Worm (Caenorhabditis elegans) whole organism, midembryonic: Measurements from ENCODE around the gene mre-11.

Source experiments
- T22C8.4 ChIP-seq: fragments of 200-800 bp; sonication (Bioruptor generic); IDR thresholded peaks from 2 replicates; pipeline ENCODE4 v1.3.6; 2022; ENCODE audit warnings: missing genetic modification characterization, missing compliant biosample characterization
- cog-1 ChIP-seq: sonication (generic microtip); optimal IDR thresholded peaks from 2 replicates; lab custom pipeline; 2016; ENCODE audit warnings: missing genetic modification characterization, missing compliant biosample characterization
- flt-1 ChIP-seq: fragments of 200-800 bp; sonication (Bioruptor generic); IDR thresholded peaks from 2 replicates; pipeline ENCODE4 v1.3.6; 2022; ENCODE audit warnings: missing genetic modification characterization, missing compliant biosample characterization
- klf-2 ChIP-seq: fragments of 200-800 bp; sonication (Bioruptor generic); conservative IDR thresholded peaks from 2 replicates; pipeline ENCODE4 v1.3.6; 2022; ENCODE audit warnings: missing genetic modification reagents, missing genetic modification characterization, missing compliant biosample characterization
- med-1 ChIP-seq: sonication (generic microtip); optimal IDR thresholded peaks from 2 replicates; lab custom pipeline; 2017; ENCODE audit warnings: missing genetic modification characterization, mild to moderate bottlenecking, missing compliant biosample characterization, antibody characterized with exemption, missing genetic modification reagents; ENCODE audit not compliant: insufficient read depth
- ref-1 ChIP-seq: fragments of 200-800 bp; sonication (Bioruptor generic); conservative IDR thresholded peaks from 2 replicates; pipeline ENCODE4 v1.3.6; 2022; ENCODE audit warnings: missing genetic modification reagents, missing genetic modification characterization, missing compliant biosample characterization
- tab-1 ChIP-seq: fragments of 200-800 bp; sonication (Bioruptor generic); IDR thresholded peaks from 2 replicates; pipeline ENCODE4 v1.3.6; 2022; ENCODE audit warnings: missing genetic modification characterization, missing compliant biosample characterization
- ztf-23 ChIP-seq: fragments of 200-800 bp; sonication (Bioruptor generic); IDR thresholded peaks from 2 replicates; pipeline ENCODE4 v1.3.6; 2022; ENCODE audit warnings: missing genetic modification reagents, missing genetic modification characterization, missing compliant biosample characterization
- ztf-29 ChIP-seq: fragments of 200-800 bp; sonication (Bioruptor generic); IDR thresholded peaks from 2 replicates; pipeline ENCODE4 v1.3.6; 2022; ENCODE audit warnings: missing genetic modification reagents, missing genetic modification characterization, missing compliant biosample characterization

DNA sequence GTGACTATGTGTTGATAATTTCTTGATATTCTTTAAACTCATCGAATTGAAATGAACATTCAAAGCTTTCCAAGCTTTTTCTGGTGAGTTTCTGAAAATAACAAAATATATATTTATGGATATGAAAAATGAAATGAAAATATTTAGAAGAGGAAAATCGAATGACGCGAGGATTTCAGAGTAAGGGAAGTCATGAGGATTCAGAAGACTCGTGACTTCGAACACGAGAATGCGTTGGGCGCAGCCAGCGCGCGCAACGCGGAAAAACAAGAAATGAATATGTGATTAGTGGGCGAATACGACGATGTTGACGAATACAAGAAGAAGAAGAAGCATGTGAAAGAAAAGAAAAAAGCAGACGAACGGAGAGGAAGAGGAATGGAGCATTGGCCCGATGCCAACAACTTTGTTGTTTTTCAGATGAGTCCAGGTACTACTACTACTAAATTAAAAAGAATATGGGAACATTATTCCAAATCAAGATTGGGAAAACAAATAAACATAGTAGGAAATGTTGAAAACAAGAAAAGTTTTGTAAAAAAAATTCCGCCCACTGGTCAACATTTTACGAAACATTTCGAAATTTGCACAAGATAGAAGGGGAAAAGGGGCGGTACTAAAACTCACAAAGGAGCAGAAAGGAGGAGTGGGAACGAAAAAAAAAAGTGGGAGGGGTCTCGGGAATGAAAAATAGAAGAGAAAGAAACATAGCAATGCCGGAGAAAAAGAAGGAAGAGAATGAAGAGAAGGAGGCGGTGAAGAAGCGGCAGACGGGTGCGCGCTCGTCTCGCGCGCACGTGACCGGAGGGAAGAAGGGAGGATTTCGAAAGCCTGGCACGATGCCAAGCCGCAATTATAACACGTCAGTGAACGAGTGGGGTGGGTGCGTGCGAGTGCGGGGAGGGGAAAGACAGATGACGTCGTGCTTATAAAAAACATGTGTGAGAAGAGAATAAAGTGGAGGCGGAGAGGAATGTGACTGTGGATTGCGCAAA lies 21.2 kb downstream of the mre-11 start:
- peak; percentile 83; the same call in 1 of the 2 replicates for TF ChIP-seq flt-1 (GFP tag; lab: Robert Waterston, UW)
- peak; percentile 48; the same call in 1 of the 2 replicates for TF ChIP-seq klf-2 (GFP tag; lab: Robert Waterston, UW)
- TF ChIP-seq T22C8.4 (GFP tag; lab: Robert Waterston, UW): no peak
- peak; percentile 68 for TF ChIP-seq cog-1 (tag; lab: Kevin White, UChicago)
- no peak; the same call in 1 of the 2 replicates for TF ChIP-seq ref-1 (GFP tag; lab: Robert Waterston, UW)
- 0 out of 2 replicates have a peak, but pooled peaks have one; percentile 48 for TF ChIP-seq tab-1 (GFP tag; lab: Robert Waterston, UW)
- TF ChIP-seq ztf-23 (GFP tag; lab: Robert Waterston, UW): peak; percentile 80
- peak; percentile 30; the same call in 1 of the 2 replicates for TF ChIP-seq ztf-29 (GFP tag; lab: Robert Waterston, UW)
- no peak for TF ChIP-seq med-1 (GFP tag; lab: Kevin White, UChicago)
